Fruit fly (Drosophila melanogaster): ENCODE data around the gene east.

dm6 chrX:2041981-2042847 lies 31.6 kb downstream of the east start, which contains the start of the genes Actn and usp:
- TF ChIP-seq CTCF (optimal IDR thresholded peaks at IDR 0.05) (no peak), CG8478 (optimal IDR thresholded peaks at IDR 0.05) (no peak)
